Fruit fly (Drosophila melanogaster): ENCODE data around the gene mys.

- TF ChIP-seq Camta (GFP tag; optimal IDR thresholded peaks at IDR 0.05) (no peak), Opbp (GFP tag; IDR thresholded peaks at IDR 0.05; ENCODE audit: partially characterized antibody) (no peak)
Measured at dm6 chrX:8056084-8056483, 5.4 kb upstream of the mys start.
